Worm (Caenorhabditis elegans) whole organism, dauer: ENCODE data around the gene tbc-10.

Experiments
- unc-62 ChIP-seq: sonication (generic microtip); optimal IDR thresholded peaks from 2 replicates; lab custom pipeline; 2017; ENCODE audit warnings: missing biosample characterization, missing genetic modification reagents, missing genetic modification characterization

tbc-10 gene

DNA sequence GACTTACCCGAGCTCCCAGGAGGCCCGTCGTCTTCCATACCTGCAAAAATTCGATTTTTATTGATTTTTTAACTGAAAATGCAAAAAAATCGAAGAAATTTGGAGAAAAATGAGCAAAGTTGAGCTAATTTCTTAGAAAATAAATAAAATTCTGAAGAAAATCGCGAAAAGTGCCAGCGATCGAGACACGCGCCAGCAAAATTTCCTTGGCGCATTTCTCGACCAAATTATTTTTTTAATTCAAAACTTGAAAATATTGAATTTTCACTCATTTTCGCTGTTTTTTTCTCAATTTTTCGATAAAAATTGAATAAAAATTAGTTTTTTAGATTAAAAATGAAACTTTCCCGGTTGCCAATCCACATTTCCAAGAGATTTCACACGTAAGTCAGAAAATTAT is 54.1 kb downstream of the tbc-10 start, which contains the start of the genes chin-1 and BE0003N10.1:
Gene chin-1 (minus strand): TSS at position 40 of the 400 bp plus-strand sequence.
Gene BE0003N10.1 (plus strand): TSS at position 320 of the 400 bp plus-strand sequence.
- no peak for TF ChIP-seq unc-62 (GFP tag; lab: Kevin White, UChicago)
